Worm (Caenorhabditis elegans) whole organism, L4 larva: ENCODE data around the gene Y75B8A.8.

Experiments used
- D1046.2 ChIP-seq: fragments of 200-800 bp; sonication (Bioruptor generic); IDR thresholded peaks from 2 replicates; pipeline ENCODE4 v1.3.6; 2022; ENCODE audit warnings: missing genetic modification characterization, missing compliant biosample characterization
- F44E2.7 ChIP-seq: fragments of 200-800 bp; sonication (Bioruptor generic); IDR thresholded peaks from 2 replicates; pipeline ENCODE4 v2.1.2; 2022; ENCODE audit warnings: missing genetic modification characterization, missing compliant biosample characterization
- F49E8.2 ChIP-seq: sonication (generic microtip); optimal IDR thresholded peaks from 2 replicates; lab custom pipeline; 2016; ENCODE audit warnings: missing compliant biosample characterization, mild to moderate bottlenecking, missing genetic modification characterization, borderline replicate concordance
- T26A8.4 ChIP-seq: fragments of 200-800 bp; sonication (Bioruptor generic); IDR thresholded peaks from 2 replicates; pipeline ENCODE4 v1.3.6; 2022; ENCODE audit warnings: missing genetic modification characterization, missing compliant biosample characterization
- Y48G9A.11 ChIP-seq: fragments of 200-800 bp; sonication (Bioruptor generic); IDR thresholded peaks from 2 replicates; pipeline ENCODE4 v1.3.6; 2022; ENCODE audit warnings: missing genetic modification reagents, missing genetic modification characterization, missing compliant biosample characterization
- aha-1 ChIP-seq: fragments of 150-350 bp; peaks from one replicate; lab custom pipeline; 2014; ENCODE audit warnings: missing biosample characterization, missing genetic modification characterization
- attf-4 ChIP-seq: sonication (generic microtip); optimal IDR thresholded peaks from 3 replicates; lab custom pipeline; 2017; ENCODE audit warnings: missing biosample characterization, missing genetic modification characterization
- ceh-28 ChIP-seq: fragments of 150-350 bp; optimal IDR thresholded peaks from 2 replicates; lab custom pipeline; 2014; ENCODE audit warnings: missing biosample characterization, missing genetic modification reagents, missing genetic modification characterization
- ceh-62 ChIP-seq: sonication (generic microtip); optimal IDR thresholded peaks from 2 replicates; lab custom pipeline; 2017; ENCODE audit warnings: missing biosample characterization, missing genetic modification characterization
- ceh-82 ChIP-seq: sonication (generic microtip); optimal IDR thresholded peaks from 2 replicates; lab custom pipeline; 2017; ENCODE audit warnings: missing biosample characterization, missing genetic modification characterization
- ces-1 ChIP-seq: fragments of 150-350 bp; sonication (generic microtip); optimal IDR thresholded peaks from 4 replicates; lab custom pipeline; 2014; ENCODE audit warnings: missing biosample characterization, missing genetic modification reagents, missing genetic modification characterization
- daf-19 ChIP-seq: fragments of 200-800 bp; sonication (Bioruptor generic); conservative IDR thresholded peaks from 2 replicates; pipeline ENCODE4 v1.3.6; 2022; ENCODE audit warnings: missing genetic modification characterization, missing compliant biosample characterization
- dmd-6 ChIP-seq: fragments of 200-800 bp; sonication (Bioruptor generic); IDR thresholded peaks from 2 replicates; pipeline ENCODE4 v1.3.6; 2022; ENCODE audit warnings: missing genetic modification reagents, missing genetic modification characterization, missing compliant biosample characterization
- duxl-1 ChIP-seq: sonication (generic microtip); optimal IDR thresholded peaks from 2 replicates; lab custom pipeline; 2016; ENCODE audit warnings: mild to moderate bottlenecking, missing genetic modification characterization, moderate library complexity, missing compliant biosample characterization; ENCODE audit not compliant: poor library complexity
- dve-1 ChIP-seq: sonication (generic microtip); optimal IDR thresholded peaks from 2 replicates; lab custom pipeline; 2017; ENCODE audit warnings: antibody characterized with exemption, mild to moderate bottlenecking, missing genetic modification characterization, missing compliant biosample characterization; ENCODE audit not compliant: insufficient read depth
- egl-27 ChIP-seq: sonication (generic microtip); optimal IDR thresholded peaks from 3 replicates; lab custom pipeline; 2017; ENCODE audit warnings: missing biosample characterization, missing genetic modification reagents, missing genetic modification characterization
- hlh-11 ChIP-seq: fragments of 200-800 bp; sonication (Bioruptor generic); optimal IDR thresholded peaks from 2 replicates; lab custom pipeline; 2018; ENCODE audit warnings: mild to moderate bottlenecking, missing genetic modification characterization, missing compliant biosample characterization
- hmg-1.1 ChIP-seq: fragments of 200-800 bp; sonication (Bioruptor generic); IDR thresholded peaks from 2 replicates; pipeline ENCODE4 v1.3.6; 2022; ENCODE audit warnings: missing genetic modification reagents, missing genetic modification characterization, missing compliant biosample characterization
- lim-7 ChIP-seq: fragments of 200-800 bp; sonication (Bioruptor generic); IDR thresholded peaks from 2 replicates; pipeline ENCODE4 v1.3.6; 2022; ENCODE audit warnings: missing genetic modification characterization, missing compliant biosample characterization
- lin-39 ChIP-seq: fragments of 150-350 bp; optimal IDR thresholded peaks from 2 replicates; lab custom pipeline; 2014; ENCODE audit warnings: missing biosample characterization, missing genetic modification reagents, missing genetic modification characterization
- lir-3 ChIP-seq: sonication (generic microtip); optimal IDR thresholded peaks from 2 replicates; lab custom pipeline; 2016; ENCODE audit warnings: mild to moderate bottlenecking, missing genetic modification characterization, missing compliant biosample characterization
- madf-5 ChIP-seq, 2 experiments: fragments of 200-800 bp; sonication (Bioruptor generic); IDR thresholded peaks; 2 replicates each; pipeline ENCODE4 v1.3.6; 2022; ENCODE audit warnings: missing compliant biosample characterization in 2 of 2, missing genetic modification characterization in 2 of 2
- mdt-29 ChIP-seq: fragments of 200-800 bp; sonication (Bioruptor generic); IDR thresholded peaks from 2 replicates; pipeline ENCODE4 v1.3.6; 2022; ENCODE audit warnings: missing genetic modification reagents, missing genetic modification characterization, missing compliant biosample characterization
- mes-2 ChIP-seq: sonication (generic microtip); optimal IDR thresholded peaks from 2 replicates; lab custom pipeline; 2016; ENCODE audit warnings: missing genotype, mild to moderate bottlenecking, missing genetic modification characterization, missing compliant biosample characterization; ENCODE audit not compliant: poor library complexity, severe bottlenecking
- nhr-48 ChIP-seq: sonication (generic microtip); optimal IDR thresholded peaks from 2 replicates; lab custom pipeline; 2016; ENCODE audit warnings: mild to moderate bottlenecking, missing genetic modification characterization, missing compliant biosample characterization
- pha-4 ChIP-seq, 2 experiments: fragments of 150-350 bp in 1 of 2; fragments of 200-800 bp in 1 of 2; sonication (Bioruptor generic) in 1 of 2; IDR thresholded peaks in 1 of 2; optimal IDR thresholded peaks in 1 of 2; 2 replicates each; pipeline versions ENCODE4 v1.3.6 to Lab custom; 2014 to 2022; ENCODE audit warnings: missing genetic modification characterization in 2 of 2, missing genetic modification reagents in 2 of 2, missing biosample characterization in 1 of 2, missing compliant biosample characterization in 1 of 2
- php-3 ChIP-seq: fragments of 200-800 bp; sonication (Bioruptor generic); IDR thresholded peaks from 2 replicates; pipeline ENCODE4 v1.3.6; 2022; ENCODE audit warnings: missing genetic modification reagents, missing genetic modification characterization, missing compliant biosample characterization
- saeg-2 ChIP-seq: fragments of 200-800 bp; sonication (Bioruptor generic); IDR thresholded peaks from 2 replicates; pipeline ENCODE4 v1.3.6; 2022; ENCODE audit warnings: missing genetic modification reagents, missing genetic modification characterization, missing compliant biosample characterization
- set-16 ChIP-seq: fragments of 200-800 bp; sonication (Bioruptor generic); IDR thresholded peaks from 2 replicates; pipeline ENCODE4 v1.3.6; 2022; ENCODE audit warnings: missing genetic modification reagents, missing genetic modification characterization, missing compliant biosample characterization
- tra-1 ChIP-seq: fragments of 200-800 bp; sonication (Bioruptor generic); IDR thresholded peaks from 2 replicates; pipeline ENCODE4 v1.3.6; 2022; ENCODE audit warnings: missing genetic modification reagents, missing genetic modification characterization, missing compliant biosample characterization
- unc-130 ChIP-seq: sonication (generic microtip); optimal IDR thresholded peaks from 2 replicates; lab custom pipeline; 2016; ENCODE audit warnings: missing genetic modification reagents, missing genetic modification characterization, missing compliant biosample characterization
- unc-39 ChIP-seq: sonication (generic microtip); optimal IDR thresholded peaks from 2 replicates; lab custom pipeline; 2017; ENCODE audit warnings: missing biosample characterization, missing genetic modification characterization
- unc-62 ChIP-seq, 3 experiments: fragments of 150-350 bp in 1 of 3; sonication (generic microtip); optimal IDR thresholded peaks in 2 of 3; peaks in 1 of 3; 1 replicate in 1 of 3; 2 replicates in 2 of 3; lab custom pipeline; 2014 to 2017; ENCODE audit warnings: missing biosample characterization in 3 of 3, missing genetic modification characterization in 3 of 3, missing genetic modification reagents in 3 of 3, missing genotype in 1 of 3
- vab-7 ChIP-seq: fragments of 200-800 bp; sonication (Bioruptor generic); IDR thresholded peaks from 2 replicates; pipeline ENCODE4 v1.3.6; 2022; ENCODE audit warnings: missing genetic modification reagents, missing genetic modification characterization, missing compliant biosample characterization
- zfp-3 ChIP-seq: fragments of 200-800 bp; sonication (Bioruptor generic); conservative IDR thresholded peaks from 2 replicates; pipeline ENCODE4 v1.3.6; 2022; ENCODE audit warnings: missing genetic modification reagents, missing genetic modification characterization, missing compliant biosample characterization

Gene Y75B8A.8

DNA sequence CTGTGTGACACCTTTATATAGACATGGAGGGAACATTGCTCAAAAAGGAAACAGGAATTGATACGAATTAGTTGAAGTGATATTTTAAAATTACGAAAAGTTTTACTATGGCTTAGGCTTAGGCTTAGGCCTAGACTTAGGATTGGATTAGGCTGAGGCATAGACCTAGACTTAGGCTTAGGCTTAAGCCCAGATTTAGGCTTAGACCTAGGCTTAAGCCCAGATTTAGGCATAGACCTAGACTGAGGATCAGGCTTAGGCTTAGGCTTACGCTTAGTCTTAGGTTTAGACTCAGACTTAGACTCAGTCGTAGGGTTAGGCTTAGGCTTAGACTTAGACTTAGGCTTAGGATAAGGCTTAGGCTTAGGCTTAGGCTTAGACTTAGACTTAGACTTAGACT is 35.4 kb downstream of the Y75B8A.8 start:
- no peak for TF ChIP-seq ces-1 (GFP tag; lab: Kevin White, UChicago)
- TF ChIP-seq unc-62 (GFP tag; optimal IDR thresholded peaks at IDR 0.05 in 1 of 2; lab: Kevin White, UChicago) = peak in 1 of 2 experiments; percentile 84
- no peak for TF ChIP-seq unc-62 (tag; optimal IDR thresholded peaks at IDR 0.05; lab: Kevin White, UChicago)

ce11 chrIII:12198135-12198534 is 37.6 kb downstream of the Y75B8A.8 start:
- no peak for TF ChIP-seq lin-39 (tag; lab: Kevin White, UChicago)
- TF ChIP-seq egl-27 = no peak
- no peak for TF ChIP-seq unc-62 (GFP tag; optimal IDR thresholded peaks at IDR 0.05 in 1 of 2; lab: Kevin White, UChicago)
- no peak for TF ChIP-seq unc-62 (tag; optimal IDR thresholded peaks at IDR 0.05; lab: Kevin White, UChicago)
- no peak for TF ChIP-seq dve-1 (tag; lab: Kevin White, UChicago)
- TF ChIP-seq pha-4 (GFP tag; IDR thresholded peaks at IDR 0.05; lab: Robert Waterston, UW) = no peak
- TF ChIP-seq pha-4 (tag; optimal IDR thresholded peaks at IDR 0.05; lab: Kevin White, UChicago) = no peak
- no peak for TF ChIP-seq vab-7
- TF ChIP-seq saeg-2 = no peak
- TF ChIP-seq madf-5 (GFP tag; IDR thresholded peaks at IDR 0.05; lab: Robert Waterston, UW) = no peak
- no peak for TF ChIP-seq mdt-29 (GFP tag; lab: Robert Waterston, UW)
- TF ChIP-seq php-3 (GFP tag; lab: Robert Waterston, UW) = no peak
- TF ChIP-seq tra-1 (GFP tag; lab: Robert Waterston, UW) = no peak
- no peak for TF ChIP-seq duxl-1
- TF ChIP-seq hmg-1.1 (GFP tag; lab: Robert Waterston, UW) = no peak
- no peak for TF ChIP-seq ceh-28
- TF ChIP-seq unc-39 (tag; lab: Kevin White, UChicago) = no peak
- no peak for TF ChIP-seq ceh-82 (tag; lab: Kevin White, UChicago)
- no peak for TF ChIP-seq lir-3
- TF ChIP-seq, all 104 proteins: peak for 0

- no peak for TF ChIP-seq mes-2 (tag; lab: Kevin White, UChicago)
- TF ChIP-seq aha-1 (tag; lab: Kevin White, UChicago) = peak; percentile 71
- TF ChIP-seq dmd-6 (GFP tag; lab: Robert Waterston, UW) = no peak
- TF ChIP-seq attf-4 = no peak
- no peak for TF ChIP-seq unc-130 (GFP tag; lab: Kevin White, UChicago)
Observed at ce11 chrIII:12202437-12202836, 41.9 kb downstream of the Y75B8A.8 start, which contains the start of gene osm-12. Gene osm-12, minus strand, starts transcription at chrIII:12202537.

- peak; percentile 59 for TF ChIP-seq set-16
- TF ChIP-seq ceh-62 (tag; lab: Kevin White, UChicago) = no peak
- no peak for TF ChIP-seq hlh-11 (tag; lab: Kevin White, UChicago)
- TF ChIP-seq D1046.2 = 0 out of 2 replicates have a peak, but pooled peaks have one; percentile 49
- TF ChIP-seq daf-19 (GFP tag; lab: Robert Waterston, UW) = no peak
- no peak for TF ChIP-seq F44E2.7 (GFP tag; lab: Robert Waterston, UW)
- TF ChIP-seq, all 104 proteins: peak for 2
Observed at ce11 chrIII:12205271-12205670, 44.7 kb downstream of the Y75B8A.8 start.

DNA sequence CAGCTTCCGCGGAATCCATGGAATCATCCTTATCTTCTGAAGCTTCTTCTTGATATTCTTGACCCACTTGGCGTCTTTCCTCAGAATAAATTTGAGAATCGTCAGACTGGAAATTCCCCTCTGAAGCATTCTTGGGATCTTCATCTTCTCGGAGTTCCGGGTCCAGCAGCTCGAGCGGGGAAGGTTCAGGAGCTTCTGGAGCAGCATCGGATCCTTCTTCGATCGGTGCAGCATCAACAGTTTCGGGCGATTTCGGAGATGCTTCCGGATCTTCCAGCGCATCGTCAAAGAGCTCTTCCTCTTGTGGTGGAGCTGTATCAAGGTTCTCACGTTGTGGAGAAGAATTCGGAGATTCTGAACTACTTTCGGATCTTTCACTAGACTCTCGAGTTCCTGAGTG is 47.0 kb downstream of the Y75B8A.8 start:
- TF ChIP-seq Y48G9A.11 (no peak), lim-7 (GFP tag; lab: Robert Waterston, UW) (no peak), F49E8.2 (tag; lab: Kevin White, UChicago) (no peak), aha-1 (tag; lab: Kevin White, UChicago) (peak; percentile 71), saeg-2 (no peak), T26A8.4 (GFP tag; lab: Robert Waterston, UW) (no peak), set-16 (peak; percentile 71), nhr-48 (no peak), pha-4 (GFP tag; IDR thresholded peaks at IDR 0.05; lab: Robert Waterston, UW) (no peak), pha-4 (tag; optimal IDR thresholded peaks at IDR 0.05; lab: Kevin White, UChicago) (no peak), unc-62 (GFP tag; optimal IDR thresholded peaks at IDR 0.05 in 1 of 2; lab: Kevin White, UChicago) (peak in 1 of 2 experiments; percentile 55), unc-62 (tag; optimal IDR thresholded peaks at IDR 0.05; lab: Kevin White, UChicago) (no peak), zfp-3 (no peak)
